Fruit fly (Drosophila melanogaster) whole organism, embryonic: ENCODE measurements around the gene CG15014.
A peak's percentile ranks its signal among the peaks of the same experiment; 100 is the strongest.

Experiments used
- Bdp1 ChIP-seq: fragments of 200-800 bp; sonication (Bioruptor generic); optimal IDR thresholded peaks from 3 replicates; lab custom pipeline; 2016; ENCODE audit warnings: missing biosample characterization, missing genetic modification characterization
- Blimp-1 ChIP-seq: fragments of 200-800 bp; sonication (Bioruptor generic); optimal IDR thresholded peaks from 3 replicates; lab custom pipeline; 2018; ENCODE audit warnings: missing biosample characterization, missing genetic modification characterization, mild to moderate bottlenecking, moderate library complexity, missing genetic modification reagents
- CG1024 ChIP-seq: fragments of 200-800 bp; sonication (Bioruptor generic); IDR thresholded peaks from 2 replicates; pipeline ENCODE4 v1.3.6; 2022; ENCODE audit warnings: missing biosample characterization, missing genetic modification characterization
- CG10321 ChIP-seq: fragments of 200-800 bp; sonication (Bioruptor generic); IDR thresholded peaks from 2 replicates; pipeline ENCODE4 v1.3.6; 2022; ENCODE audit warnings: missing biosample characterization, missing genetic modification characterization
- CG11695 ChIP-seq: fragments of 200-800 bp; sonication (Bioruptor generic); IDR thresholded peaks from 3 replicates; pipeline ENCODE4 v1.3.6; 2022; ENCODE audit warnings: missing biosample characterization, missing genetic modification characterization
- CG12391 ChIP-seq: fragments of 200-800 bp; sonication (Bioruptor generic); optimal IDR thresholded peaks from 3 replicates; lab custom pipeline; 2018; ENCODE audit warnings: missing biosample characterization, mild to moderate bottlenecking, missing genetic modification characterization, moderate library complexity
- CG14014 ChIP-seq: fragments of 200-800 bp; sonication (Bioruptor generic); IDR thresholded peaks from 2 replicates; pipeline ENCODE4 v1.3.6; 2022; ENCODE audit warnings: missing biosample characterization, missing genetic modification characterization
- CG14710 ChIP-seq: fragments of 200-800 bp; sonication (Bioruptor generic); optimal IDR thresholded peaks from 3 replicates; lab custom pipeline; 2019; ENCODE audit warnings: missing biosample characterization, mild to moderate bottlenecking, missing genetic modification characterization, moderate library complexity
- CG14860 ChIP-seq: fragments of 200-800 bp; sonication (Bioruptor generic); IDR thresholded peaks from 3 replicates; pipeline ENCODE4 v1.3.6; 2022; ENCODE audit warnings: missing biosample characterization, missing genetic modification characterization; ENCODE audit not compliant: partially characterized antibody
- CG17359 ChIP-seq: fragments of 200-800 bp; sonication (Bioruptor generic); optimal IDR thresholded peaks from 3 replicates; lab custom pipeline; 2018; ENCODE audit warnings: missing biosample characterization, mild to moderate bottlenecking, missing genetic modification characterization, moderate library complexity
- CG30403 ChIP-seq: fragments of 200-800 bp; sonication (Bioruptor generic); optimal IDR thresholded peaks from 3 replicates; lab custom pipeline; 2016; ENCODE audit warnings: missing biosample characterization, missing genetic modification characterization
- CG31365 ChIP-seq: fragments of 200-800 bp; sonication (Bioruptor generic); optimal IDR thresholded peaks from 2 replicates; lab custom pipeline; 2018; ENCODE audit warnings: missing biosample characterization, mild to moderate bottlenecking, missing genetic modification characterization
- CG33557 ChIP-seq: fragments of 200-800 bp; sonication (Bioruptor generic); optimal IDR thresholded peaks from 2 replicates; lab custom pipeline; 2019; ENCODE audit warnings: missing biosample characterization, mild to moderate bottlenecking, missing genetic modification characterization, moderate library complexity
- CG42726 ChIP-seq: fragments of 200-800 bp; sonication (Bioruptor generic); IDR thresholded peaks from 2 replicates; pipeline ENCODE4 v1.3.6; 2022; ENCODE audit warnings: missing biosample characterization, missing genetic modification characterization; ENCODE audit not compliant: partially characterized antibody
- CG4404 ChIP-seq: fragments of 200-800 bp; sonication (Bioruptor generic); IDR thresholded peaks from 2 replicates; pipeline ENCODE4 v1.3.6; 2022; ENCODE audit warnings: missing biosample characterization, missing genetic modification characterization
- CG4424 ChIP-seq: fragments of 200-800 bp; sonication (Bioruptor generic); optimal IDR thresholded peaks from 3 replicates; lab custom pipeline; 2016; ENCODE audit warnings: missing biosample characterization, missing genetic modification characterization
- CG6254 ChIP-seq: fragments of 200-800 bp; sonication (Bioruptor generic); optimal IDR thresholded peaks from 3 replicates; lab custom pipeline; 2017; ENCODE audit warnings: mild to moderate bottlenecking, missing biosample characterization, missing genetic modification reagents, missing genetic modification characterization
- CG6689 ChIP-seq: fragments of 200-800 bp; sonication (Bioruptor generic); IDR thresholded peaks from 2 replicates; pipeline ENCODE4 v1.3.6; 2022; ENCODE audit warnings: missing biosample characterization, missing genetic modification characterization
- CG8281 ChIP-seq: fragments of 200-800 bp; sonication (Bioruptor generic); optimal IDR thresholded peaks from 2 replicates; lab custom pipeline; 2018; ENCODE audit warnings: missing biosample characterization, mild to moderate bottlenecking, missing genetic modification characterization, moderate library complexity
- CG8944 ChIP-seq: fragments of 200-800 bp; sonication (Bioruptor generic); optimal IDR thresholded peaks from 3 replicates; lab custom pipeline; 2016; ENCODE audit warnings: missing biosample characterization, missing genetic modification characterization
- CG9727 ChIP-seq: fragments of 200-800 bp; sonication (Bioruptor generic); optimal IDR thresholded peaks from 3 replicates; lab custom pipeline; 2017; ENCODE audit warnings: missing biosample characterization, mild to moderate bottlenecking, missing genetic modification characterization
- CrebB ChIP-seq: fragments of 200-800 bp; sonication (Bioruptor generic); optimal IDR thresholded peaks from 3 replicates; lab custom pipeline; 2018; ENCODE audit warnings: missing biosample characterization, mild to moderate bottlenecking, missing genetic modification characterization
- Dip3 ChIP-seq: fragments of 200-800 bp; sonication (Bioruptor generic); optimal IDR thresholded peaks from 3 replicates; lab custom pipeline; 2016; ENCODE audit warnings: missing biosample characterization, missing genetic modification characterization
- E2f2 ChIP-seq: fragments of 200-800 bp; sonication (Bioruptor generic); IDR thresholded peaks from 2 replicates; pipeline ENCODE4 v1.3.6; 2022; ENCODE audit warnings: missing biosample characterization, missing genetic modification characterization
- Hand ChIP-seq: fragments of 200-800 bp; sonication (Bioruptor generic); optimal IDR thresholded peaks from 2 replicates; lab custom pipeline; 2017; ENCODE audit warnings: mild to moderate bottlenecking, missing biosample characterization, missing genetic modification reagents, missing genetic modification characterization
- Hr39 ChIP-seq: fragments of >200 bp; optimal IDR thresholded peaks from 2 replicates; lab custom pipeline; 2017
- MBD-R2 ChIP-seq: fragments of 200-800 bp; sonication (Bioruptor generic); IDR thresholded peaks from 2 replicates; pipeline ENCODE4 v1.3.6; 2022; ENCODE audit warnings: missing biosample characterization, missing genetic modification characterization
- NFAT ChIP-seq: fragments of 200-800 bp; sonication (Bioruptor generic); IDR thresholded peaks from 2 replicates; pipeline ENCODE4 v1.3.6; 2022; ENCODE audit warnings: missing biosample characterization, missing genetic modification characterization
- Oaz ChIP-seq: fragments of 200-800 bp; sonication (Bioruptor generic); IDR thresholded peaks from 2 replicates; pipeline ENCODE4 v1.3.6; 2022; ENCODE audit warnings: missing biosample characterization, missing genetic modification characterization
- Oli ChIP-seq: fragments of 200-800 bp; sonication (Bioruptor generic); optimal IDR thresholded peaks from 2 replicates; lab custom pipeline; 2018; ENCODE audit warnings: missing biosample characterization, mild to moderate bottlenecking, missing genetic modification characterization, moderate library complexity
- Ravus ChIP-seq: fragments of 200-800 bp; sonication (Bioruptor generic); IDR thresholded peaks from 2 replicates; pipeline ENCODE4 v1.3.6; 2022; ENCODE audit warnings: missing biosample characterization, missing genetic modification characterization
- Sry-β ChIP-seq: fragments of 200-800 bp; sonication (Bioruptor generic); optimal IDR thresholded peaks from 2 replicates; lab custom pipeline; 2018; ENCODE audit warnings: missing biosample characterization, mild to moderate bottlenecking, missing genetic modification characterization, moderate library complexity
- YL-1 ChIP-seq: fragments of 200-800 bp; sonication (Bioruptor generic); optimal IDR thresholded peaks from 3 replicates; lab custom pipeline; 2017; ENCODE audit warnings: missing biosample characterization, mild to moderate bottlenecking, missing genetic modification characterization
- abd-A ChIP-seq: fragments of 200-800 bp; sonication (Bioruptor generic); optimal IDR thresholded peaks from 3 replicates; lab custom pipeline; 2019; ENCODE audit warnings: missing biosample characterization, mild to moderate bottlenecking, missing genetic modification characterization, moderate library complexity
- dati ChIP-seq: fragments of 200-800 bp; sonication (Bioruptor generic); IDR thresholded peaks from 2 replicates; pipeline ENCODE4 v1.3.6; 2022; ENCODE audit warnings: missing biosample characterization, missing genetic modification characterization
- dpn ChIP-seq, 2 experiments: fragments of 200-800 bp; sonication (Bioruptor generic); optimal IDR thresholded peaks; 3 replicates each; lab custom pipeline; 2016; ENCODE audit warnings: missing biosample characterization in 2 of 2, missing genetic modification characterization in 2 of 2
- grn ChIP-seq: fragments of 200-800 bp; sonication (Bioruptor generic); optimal IDR thresholded peaks from 3 replicates; lab custom pipeline; 2017; ENCODE audit warnings: missing biosample characterization, missing genetic modification characterization
- hb ChIP-seq: fragments of 200-800 bp; sonication (Bioruptor generic); IDR thresholded peaks from 3 replicates; pipeline ENCODE4 v1.3.6; 2022; ENCODE audit warnings: missing biosample characterization, missing genetic modification characterization; ENCODE audit not compliant: partially characterized antibody
- hbn ChIP-seq: fragments of 200-800 bp; sonication (Bioruptor generic); IDR thresholded peaks from 2 replicates; pipeline ENCODE4 v1.3.6; 2022; ENCODE audit warnings: missing biosample characterization, missing genetic modification characterization; ENCODE audit not compliant: partially characterized antibody
- ind ChIP-seq: fragments of 200-800 bp; sonication (Bioruptor generic); optimal IDR thresholded peaks from 3 replicates; lab custom pipeline; 2016; ENCODE audit warnings: missing biosample characterization, missing genetic modification characterization
- jigr1 ChIP-seq: fragments of 200-800 bp; sonication (Bioruptor generic); IDR thresholded peaks from 3 replicates; pipeline ENCODE4 v1.3.6; 2022; ENCODE audit warnings: missing biosample characterization, missing genetic modification characterization
- lilli ChIP-seq: fragments of 200-800 bp; sonication (Bioruptor generic); optimal IDR thresholded peaks from 3 replicates; lab custom pipeline; 2016; ENCODE audit warnings: missing biosample characterization, missing genetic modification characterization
- lov ChIP-seq, 2 experiments: fragments of 200-800 bp in 1 of 2; fragments of >200 bp in 1 of 2; sonication (Bioruptor generic) in 1 of 2; IDR thresholded peaks in 1 of 2; optimal IDR thresholded peaks in 1 of 2; 2 replicates in 1 of 2; 3 replicates in 1 of 2; pipeline versions ENCODE4 v1.3.6 to Lab custom; 2017 to 2022; ENCODE audit warnings: missing biosample characterization in 1 of 2, missing genetic modification characterization in 1 of 2
- mld ChIP-seq: fragments of 200-800 bp; sonication (Bioruptor generic); IDR thresholded peaks from 3 replicates; pipeline ENCODE4 v1.3.6; 2022; ENCODE audit warnings: missing biosample characterization, missing genetic modification characterization; ENCODE audit not compliant: partially characterized antibody
- onecut ChIP-seq: fragments of 200-800 bp; sonication (Bioruptor generic); IDR thresholded peaks from 2 replicates; pipeline ENCODE4 v1.3.6; 2022; ENCODE audit warnings: missing biosample characterization, missing genetic modification characterization
- pnt ChIP-seq: fragments of 200-800 bp; sonication (Bioruptor generic); optimal IDR thresholded peaks from 3 replicates; lab custom pipeline; 2016; ENCODE audit warnings: missing biosample characterization, missing genetic modification characterization
- row ChIP-seq: fragments of 200-800 bp; sonication (Bioruptor generic); IDR thresholded peaks from 3 replicates; pipeline ENCODE4 v1.3.6; 2022; ENCODE audit warnings: missing biosample characterization, missing genetic modification characterization
- sens ChIP-seq: fragments of 200-800 bp; sonication (Bioruptor generic); peaks from one replicate; lab custom pipeline; 2016; ENCODE audit warnings: missing biosample characterization, missing genetic modification characterization
- sima ChIP-seq: fragments of 200-800 bp; sonication (Bioruptor generic); optimal IDR thresholded peaks from 2 replicates; lab custom pipeline; 2016; ENCODE audit warnings: missing biosample characterization, missing genetic modification characterization
- zen2 ChIP-seq: fragments of 200-800 bp; sonication (Bioruptor generic); IDR thresholded peaks from 3 replicates; pipeline ENCODE4 v1.3.6; 2022; ENCODE audit warnings: missing biosample characterization, missing genetic modification characterization; ENCODE audit not compliant: partially characterized antibody

The CG15014 gene

dm6 chr3L:4322032-4322617 lies at the start of gene CG15014 (continued):
- TF ChIP-seq CG33557 (GFP tag; lab: Kevin White, UChicago) = no peak
- TF ChIP-seq CG8281 (tag; lab: Kevin White, UChicago) = no peak
- TF ChIP-seq Hr39 (lab: Kevin White, UChicago) = no peak
- TF ChIP-seq CG14860 (GFP tag; lab: Robert Waterston, UW) = no peak
- TF ChIP-seq CG31365 = no peak
- TF ChIP-seq YL-1 (GFP tag; lab: Kevin White, UChicago) = peak; percentile 48
- no peak for TF ChIP-seq CrebB (tag; lab: Kevin White, UChicago)
- peak; percentile 86 for TF ChIP-seq sens (GFP tag; lab: Kevin White, UChicago)
- TF ChIP-seq hb = no peak
- TF ChIP-seq Ravus = no peak
- TF ChIP-seq row = peak; percentile 42; the same call in 2 of the 3 replicates
- TF ChIP-seq CG14710 (tag; lab: Kevin White, UChicago) = peak; percentile 23
- peak; percentile 14; the same call in 1 of the 2 replicates for TF ChIP-seq E2f2
- TF ChIP-seq Sry-β (GFP tag; lab: Kevin White, UChicago) = no peak
- no peak for TF ChIP-seq CG30403

dm6 chr3L:4367339-4367738 lies 45.3 kb upstream of the CG15014 start, which contains the start of gene CG11342:
TSS of gene CG11342 (minus strand) at chr3L:4367458.
- TF ChIP-seq Hand (no peak), lov (optimal IDR thresholded peaks at IDR 0.05; lab: Kevin White, UChicago) (no peak), lov (GFP tag; IDR thresholded peaks at IDR 0.05; lab: Robert Waterston, UW) (no peak), Blimp-1 (GFP tag; lab: Kevin White, UChicago) (no peak), NFAT (GFP tag; lab: Robert Waterston, UW) (no peak), CG8944 (GFP tag; lab: Kevin White, UChicago) (no peak), CG6254 (GFP tag; lab: Kevin White, UChicago) (no peak), CG11695 (GFP tag; lab: Robert Waterston, UW) (no peak), jigr1 (GFP tag; lab: Robert Waterston, UW) (no peak), CG4424 (no peak), dpn (GFP tag; optimal IDR thresholded peaks at IDR 0.05; lab: Kevin White, UChicago) (no peak), CG17359 (tag; lab: Kevin White, UChicago) (no peak), mld (GFP tag; lab: Robert Waterston, UW) (no peak), dati (GFP tag; lab: Robert Waterston, UW) (no peak), CG1024 (no peak), CG9727 (GFP tag; lab: Kevin White, UChicago) (no peak), CG10321 (GFP tag; lab: Robert Waterston, UW) (no peak), Oli (tag; lab: Kevin White, UChicago) (no peak), Dip3 (GFP tag; lab: Kevin White, UChicago) (no peak), hbn (GFP tag; lab: Robert Waterston, UW) (peak; percentile 94), sima (GFP tag; lab: Kevin White, UChicago) (no peak), abd-A (tag; lab: Kevin White, UChicago) (no peak), CG14014 (GFP tag; lab: Robert Waterston, UW) (no peak), CG42726 (GFP tag; lab: Robert Waterston, UW) (no peak; the same call in 1 of the 2 replicates), CG12391 (tag; lab: Kevin White, UChicago) (no peak), grn (no peak), CG6689 (GFP tag; lab: Robert Waterston, UW) (no peak), ind (GFP tag; lab: Kevin White, UChicago) (no peak), MBD-R2 (GFP tag; lab: Robert Waterston, UW) (peak; percentile 47), CG4404 (no peak), lilli (peak; percentile 15), Bdp1 (GFP tag; lab: Kevin White, UChicago) (no peak), Oaz (GFP tag; lab: Robert Waterston, UW) (no peak), onecut (GFP tag; lab: Robert Waterston, UW) (no peak), pnt (GFP tag; lab: Kevin White, UChicago) (no peak), zen2 (peak; percentile 83)
